Fruit fly (Drosophila melanogaster) whole organism, wandering third instar larva: ENCODE measurements around the gene gt.

ENCODE experiments used
- Abd-B ChIP-seq: fragments of >200 bp; optimal IDR thresholded peaks from 2 replicates; lab custom pipeline; 2017; ENCODE audit warnings: missing biosample characterization, missing genetic modification characterization
- CG32264 ChIP-seq: fragments of 200-800 bp; sonication (Bioruptor generic); optimal IDR thresholded peaks from 2 replicates; lab custom pipeline; 2016; ENCODE audit warnings: missing biosample characterization, missing genetic modification characterization
- CG9705 ChIP-seq: fragments of 200-800 bp; sonication (Bioruptor generic); optimal IDR thresholded peaks from 2 replicates; lab custom pipeline; 2018; ENCODE audit warnings: missing biosample characterization, mild to moderate bottlenecking, missing genetic modification characterization
- CrebA ChIP-seq: fragments of 200-800 bp; sonication (Bioruptor generic); optimal IDR thresholded peaks from 2 replicates; lab custom pipeline; 2016; ENCODE audit warnings: missing biosample characterization, mild to moderate bottlenecking, missing genetic modification characterization, borderline replicate concordance
- Dfd ChIP-seq: fragments of >200 bp; optimal IDR thresholded peaks from 2 replicates; lab custom pipeline; 2017; ENCODE audit warnings: missing biosample characterization, missing genetic modification characterization
- GATAd ChIP-seq: sonication (Bioruptor generic); optimal IDR thresholded peaks from 2 replicates; lab custom pipeline; 2016; ENCODE audit warnings: missing biosample characterization, missing genetic modification characterization
- HLH106 ChIP-seq: fragments of 200-800 bp; optimal IDR thresholded peaks from 3 replicates; lab custom pipeline; 2019; ENCODE audit warnings: missing biosample characterization, mild to moderate bottlenecking, missing genetic modification characterization, moderate library complexity
- Hnf4 ChIP-seq: fragments of 200-800 bp; sonication (Bioruptor generic); optimal IDR thresholded peaks from 2 replicates; lab custom pipeline; 2016; ENCODE audit warnings: missing biosample characterization, mild to moderate bottlenecking, missing genetic modification characterization
- Hr83 ChIP-seq: fragments of 200-300 bp; sonication (Bioruptor generic); optimal IDR thresholded peaks from 2 replicates; lab custom pipeline; 2016; ENCODE audit warnings: missing biosample characterization, mild to moderate bottlenecking, missing genetic modification characterization, moderate library complexity; ENCODE audit not compliant: poor library complexity, severe bottlenecking
- Jra ChIP-seq: sonication (Bioruptor generic); optimal IDR thresholded peaks from 2 replicates; lab custom pipeline; 2016; ENCODE audit warnings: missing biosample characterization, missing genetic modification characterization
- Mio ChIP-seq: sonication (Bioruptor generic); optimal IDR thresholded peaks from 2 replicates; lab custom pipeline; 2016; ENCODE audit warnings: missing biosample characterization, missing genetic modification characterization
- Myc ChIP-seq: fragments of >200 bp; optimal IDR thresholded peaks from 2 replicates; lab custom pipeline; 2017
- N ChIP-seq: fragments of >200 bp; optimal IDR thresholded peaks from 2 replicates; lab custom pipeline; 2018; ENCODE audit warnings: missing biosample characterization, missing external identifiers, missing genetic modification characterization
- OdsH ChIP-seq: fragments of 200-800 bp; sonication (Bioruptor generic); optimal IDR thresholded peaks from 2 replicates; lab custom pipeline; 2016; ENCODE audit warnings: missing biosample characterization, mild to moderate bottlenecking, missing genetic modification characterization
- Rel ChIP-seq, 2 experiments: fragments of 200-800 bp; sonication (Bioruptor generic) in 1 of 2; optimal IDR thresholded peaks; 2 replicates in 1 of 2; 3 replicates in 1 of 2; lab custom pipeline; 2016 to 2019; ENCODE audit warnings: mild to moderate bottlenecking in 2 of 2, missing biosample characterization in 2 of 2, missing genetic modification characterization in 2 of 2, moderate library complexity in 1 of 2
- Sp1 ChIP-seq: fragments of 200-800 bp; sonication (Bioruptor generic); optimal IDR thresholded peaks from 3 replicates; lab custom pipeline; 2019; ENCODE audit warnings: missing biosample characterization, mild to moderate bottlenecking, missing genetic modification characterization, moderate library complexity
- Vsx2 ChIP-seq: fragments of 200-300, 225-300 bp; sonication (Bioruptor generic); optimal IDR thresholded peaks from 2 replicates; lab custom pipeline; 2018; ENCODE audit warnings: missing biosample characterization, missing genetic modification characterization; ENCODE audit not compliant: partially characterized antibody
- brk ChIP-seq: fragments of 200-800 bp; sonication (Bioruptor generic); optimal IDR thresholded peaks from 2 replicates; lab custom pipeline; 2016; ENCODE audit warnings: missing biosample characterization, mild to moderate bottlenecking, missing genetic modification characterization
- dl ChIP-seq, 2 experiments: fragments of 175-275, 200-275 bp in 1 of 2; fragments of 200-275 bp in 1 of 2; sonication (Bioruptor generic); optimal IDR thresholded peaks; lab custom pipeline; 2018; ENCODE audit warnings: mild to moderate bottlenecking in 2 of 2, missing biosample characterization in 2 of 2, missing genetic modification characterization in 2 of 2, moderate library complexity in 2 of 2; ENCODE audit not compliant: partially characterized antibody in 2 of 2, insufficient read depth in 1 of 2
- dmrt93B ChIP-seq: fragments of 200-800 bp; sonication (Bioruptor generic); optimal IDR thresholded peaks from 2 replicates; lab custom pipeline; 2018; ENCODE audit warnings: missing biosample characterization, mild to moderate bottlenecking, missing genetic modification characterization
- dsf ChIP-seq: sonication (Bioruptor generic); optimal IDR thresholded peaks from 2 replicates; lab custom pipeline; 2016; ENCODE audit warnings: missing biosample characterization, missing genetic modification characterization, borderline replicate concordance
- ey ChIP-seq: fragments of 200-800 bp; sonication (Bioruptor generic); optimal IDR thresholded peaks from 2 replicates; lab custom pipeline; 2016; ENCODE audit warnings: missing biosample characterization, missing genetic modification characterization
- foxo ChIP-seq, 2 experiments: fragments of 200-800 bp; sonication (Bioruptor generic); optimal IDR thresholded peaks; 2 replicates in 1 of 2; 3 replicates in 1 of 2; lab custom pipeline; 2016 to 2017; ENCODE audit warnings: missing biosample characterization in 2 of 2, missing genetic modification characterization in 2 of 2
- jim ChIP-seq: fragments of 175-275, 200-325 bp; sonication (Bioruptor generic); optimal IDR thresholded peaks from 2 replicates; lab custom pipeline; 2016; ENCODE audit warnings: missing biosample characterization, mild to moderate bottlenecking, missing genetic modification characterization
- lola ChIP-seq: fragments of >200 bp; optimal IDR thresholded peaks from 2 replicates; lab custom pipeline; 2017; ENCODE audit warnings: missing biosample characterization, missing genetic modification characterization
- pan ChIP-seq: fragments of >200 bp; optimal IDR thresholded peaks from 2 replicates; lab custom pipeline; 2017
- psq ChIP-seq: fragments of 200-800 bp; sonication (Bioruptor generic); optimal IDR thresholded peaks from 3 replicates; lab custom pipeline; 2017; ENCODE audit warnings: missing biosample characterization, mild to moderate bottlenecking, missing genetic modification characterization, moderate library complexity
- rgr ChIP-seq: fragments of 200-800 bp; sonication (Bioruptor generic); optimal IDR thresholded peaks from 3 replicates; lab custom pipeline; 2016; ENCODE audit warnings: missing biosample characterization, mild to moderate bottlenecking, missing genetic modification characterization
- sage ChIP-seq: fragments of 200-800 bp; sonication (Bioruptor generic); optimal IDR thresholded peaks from 2 replicates; lab custom pipeline; 2016; ENCODE audit warnings: missing biosample characterization, mild to moderate bottlenecking, missing genetic modification characterization
- sv ChIP-seq: fragments of 200-800 bp; sonication (Bioruptor generic); optimal IDR thresholded peaks from 3 replicates; lab custom pipeline; 2016; ENCODE audit warnings: missing biosample characterization, missing genetic modification characterization
- tai ChIP-seq: sonication (Bioruptor generic); optimal IDR thresholded peaks from 2 replicates; lab custom pipeline; 2016; ENCODE audit warnings: missing biosample characterization, missing genetic modification characterization
- usp ChIP-seq: fragments of >200 bp; optimal IDR thresholded peaks from 2 replicates; lab custom pipeline; 2017; ENCODE audit warnings: missing biosample characterization, missing genetic modification characterization
- woc ChIP-seq: sonication (Bioruptor generic); optimal IDR thresholded peaks from 2 replicates; lab custom pipeline; 2016; ENCODE audit warnings: missing biosample characterization, mild to moderate bottlenecking, missing genetic modification characterization

Gene gt

DNA sequence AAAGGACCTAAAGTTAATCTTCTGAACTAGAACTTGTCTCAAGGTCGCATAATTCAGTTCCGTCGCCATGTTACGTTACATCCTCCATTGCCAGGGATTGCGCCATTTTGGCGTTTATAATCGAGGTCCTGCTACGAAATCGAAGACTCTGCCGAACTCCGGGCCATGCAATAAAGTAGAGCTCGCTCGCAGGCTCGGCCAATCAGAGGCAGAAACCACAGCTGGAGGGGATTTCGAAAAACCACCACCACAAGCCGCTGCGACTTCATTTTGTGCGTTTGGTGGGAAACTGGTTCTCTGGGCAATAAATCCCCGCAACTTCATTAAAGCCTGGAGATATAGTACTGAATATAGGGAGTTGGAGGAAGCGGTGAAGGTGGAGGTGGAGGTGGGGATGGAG, 6.1 kb upstream of the gt start:
- TF ChIP-seq OdsH (GFP tag; lab: Kevin White, UChicago), result no peak
- no peak for TF ChIP-seq Sp1
- TF ChIP-seq Hr83 (GFP tag; lab: Kevin White, UChicago), result no peak
- TF ChIP-seq Rel (GFP tag; optimal IDR thresholded peaks at IDR 0.05; lab: Kevin White, UChicago), result no peak
- TF ChIP-seq Rel (tag; optimal IDR thresholded peaks at IDR 0.05; lab: Kevin White, UChicago), result no peak

dm6 chrX:2425755-2426154, 3.0 kb downstream of the gt start, which contains the start of gene CG32797:
Gene CG32797 (minus strand): TSS chrX:2425855.
- TF ChIP-seq Vsx2 (no peak), dl (GFP tag; optimal IDR thresholded peaks at IDR 0.05; lab: Kevin White, UChicago; ENCODE audit: insufficient read depth in 1 of 2, partially characterized antibody in 2 of 2) (no peak)

DNA sequence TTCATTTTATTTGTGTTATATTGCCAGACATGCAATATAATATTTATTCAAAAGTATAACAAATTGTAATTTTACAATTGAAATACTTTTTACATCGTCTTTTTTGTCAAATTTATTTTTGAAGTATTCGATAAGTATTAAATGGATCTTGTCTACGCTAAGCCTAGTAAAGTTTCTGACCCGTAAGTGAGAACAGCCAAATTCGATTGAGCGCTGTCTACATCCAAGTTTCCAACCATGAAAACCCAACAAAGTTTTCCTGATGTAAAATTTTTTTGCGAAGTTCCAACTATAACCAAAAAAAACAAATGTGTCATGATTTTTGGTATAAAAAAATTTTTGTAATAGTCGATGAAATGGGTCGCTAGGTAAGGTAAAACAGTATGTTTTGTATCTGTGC, 9.2 kb downstream of the gt start:
- peak; percentile 68 for TF ChIP-seq Myc (lab: Kevin White, UChicago)
- no peak for TF ChIP-seq Hnf4 (GFP tag; lab: Kevin White, UChicago)
- TF ChIP-seq, all 38 proteins: peak for 1

- TF ChIP-seq Mio (GFP tag; lab: Kevin White, UChicago), result no peak
- TF ChIP-seq Abd-B (GFP tag; lab: Kevin White, UChicago), result no peak
- TF ChIP-seq ey, result no peak
- no peak for TF ChIP-seq Sp1
- no peak for TF ChIP-seq rgr (GFP tag; lab: Kevin White, UChicago)
- no peak for TF ChIP-seq CrebA (GFP tag; lab: Kevin White, UChicago)
Observed at dm6 chrX:2410805-2411204, 18.0 kb downstream of the gt start, which contains the start of gene CG12496. Gene CG12496 (minus strand): TSS chrX:2410901.

dm6 chrX:2408675-2409163, 20.0 kb downstream of the gt start:
- no peak for TF ChIP-seq psq (GFP tag; lab: Kevin White, UChicago)
- TF ChIP-seq brk (GFP tag; lab: Kevin White, UChicago), result no peak

dm6 chrX:2399438-2399837, 29.3 kb downstream of the gt start:
- no peak for TF ChIP-seq sv (GFP tag; lab: Kevin White, UChicago)
- no peak for TF ChIP-seq CG9705 (GFP tag; lab: Kevin White, UChicago)
- no peak for TF ChIP-seq rgr (GFP tag; lab: Kevin White, UChicago)
- TF ChIP-seq dsf (GFP tag; lab: Kevin White, UChicago), result no peak
- TF ChIP-seq tai (GFP tag; lab: Kevin White, UChicago), result no peak

DNA sequence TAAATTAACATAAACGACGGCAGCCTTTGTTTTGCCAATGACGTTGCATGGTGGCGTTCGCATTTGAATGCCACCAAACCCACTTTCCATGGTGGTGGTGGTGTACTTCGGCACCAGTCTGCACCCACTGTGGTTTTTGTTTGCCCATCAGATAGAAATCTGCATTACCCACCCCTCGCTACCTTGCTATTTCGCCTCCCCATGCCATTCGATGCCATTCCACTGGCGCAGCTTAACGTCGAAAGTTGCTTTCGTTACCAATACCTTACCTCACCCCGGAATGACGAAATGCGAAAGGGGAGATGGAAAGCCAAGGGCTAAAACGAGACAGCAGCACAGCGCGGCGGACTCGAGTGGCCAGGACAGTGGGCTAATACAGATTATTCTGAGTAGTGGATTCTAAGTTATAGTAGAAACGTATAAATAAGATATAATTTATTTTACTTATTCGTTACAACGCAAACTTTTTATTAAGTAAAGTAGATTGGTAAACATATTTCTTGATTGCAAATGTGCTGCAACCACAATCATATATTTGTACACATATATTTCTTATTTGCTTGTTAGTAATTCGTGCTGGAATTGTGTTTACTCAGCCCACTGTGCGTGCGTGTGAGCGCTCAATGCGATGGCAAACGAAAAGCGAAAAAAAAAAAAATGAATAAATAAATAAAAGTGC, 32.4 kb downstream of the gt start:
- TF ChIP-seq CG32264 (GFP tag; lab: Kevin White, UChicago) (no peak), CG9705 (GFP tag; lab: Kevin White, UChicago) (no peak), lola (GFP tag; lab: Kevin White, UChicago) (no peak), rgr (GFP tag; lab: Kevin White, UChicago) (peak; percentile 64), Mio (GFP tag; lab: Kevin White, UChicago) (no peak), Myc (lab: Kevin White, UChicago) (no peak), jim (GFP tag; lab: Kevin White, UChicago) (no peak), psq (GFP tag; lab: Kevin White, UChicago) (peak; percentile 60), sv (GFP tag; lab: Kevin White, UChicago) (no peak), foxo (GFP tag; optimal IDR thresholded peaks at IDR 0.05; lab: Kevin White, UChicago) (peak in 1 of 2 experiments; percentile 70), Sp1 (peak; percentile 52), dsf (GFP tag; lab: Kevin White, UChicago) (no peak), ey (peak; percentile 34), N (GFP tag; lab: Kevin White, UChicago) (no peak), brk (GFP tag; lab: Kevin White, UChicago) (peak; percentile 2), CrebA (GFP tag; lab: Kevin White, UChicago) (no peak), Jra (GFP tag; lab: Kevin White, UChicago) (no peak), Vsx2 (no peak), usp (GFP tag; lab: Kevin White, UChicago) (no peak), pan (lab: Kevin White, UChicago) (no peak), GATAd (no peak), dl (GFP tag; optimal IDR thresholded peaks at IDR 0.05; lab: Kevin White, UChicago; ENCODE audit: insufficient read depth in 1 of 2, partially characterized antibody in 2 of 2) (no peak), Hr83 (GFP tag; lab: Kevin White, UChicago) (no peak), Dfd (no peak), dmrt93B (GFP tag; lab: Kevin White, UChicago) (peak; percentile 20), sage (GFP tag; lab: Kevin White, UChicago) (no peak), woc (GFP tag; lab: Kevin White, UChicago) (peak; percentile 58), Hnf4 (GFP tag; lab: Kevin White, UChicago) (no peak), Rel (GFP tag; optimal IDR thresholded peaks at IDR 0.05; lab: Kevin White, UChicago) (no peak), Rel (tag; optimal IDR thresholded peaks at IDR 0.05; lab: Kevin White, UChicago) (no peak), Abd-B (GFP tag; lab: Kevin White, UChicago) (no peak), tai (GFP tag; lab: Kevin White, UChicago) (no peak), HLH106 (tag; lab: Kevin White, UChicago) (peak; percentile 60)
